Fruit fly (Drosophila melanogaster) whole organism, embryonic: Measurements from ENCODE around the gene CG6465.
A peak's percentile ranks its signal among the peaks of the same experiment; 100 is the strongest.

Experiments used
- ATbp ChIP-seq: fragments of 200-800 bp; sonication (Bioruptor generic); optimal IDR thresholded peaks from 2 replicates; lab custom pipeline; 2017; ENCODE audit warnings: missing biosample characterization, mild to moderate bottlenecking, missing genetic modification characterization, missing genetic modification reagents
- Ada2b ChIP-seq: fragments of 200-800 bp; sonication (Bioruptor generic); IDR thresholded peaks from 2 replicates; pipeline ENCODE4 v1.3.6; 2022; ENCODE audit warnings: missing biosample characterization, missing genetic modification characterization
- BEAF-32 ChIP-seq: fragments of 200-800 bp; sonication (Bioruptor generic); optimal IDR thresholded peaks from 3 replicates; lab custom pipeline; 2017; ENCODE audit warnings: missing biosample characterization, missing genetic modification characterization, mild to moderate bottlenecking, moderate library complexity, missing genetic modification reagents
- CG1024 ChIP-seq: fragments of 200-800 bp; sonication (Bioruptor generic); IDR thresholded peaks from 2 replicates; pipeline ENCODE4 v1.3.6; 2022; ENCODE audit warnings: missing biosample characterization, missing genetic modification characterization
- CG10274 ChIP-seq: fragments of 200-800 bp; sonication (Bioruptor generic); optimal IDR thresholded peaks from 3 replicates; lab custom pipeline; 2017; ENCODE audit warnings: missing biosample characterization, mild to moderate bottlenecking, missing genetic modification characterization
- CG10565 ChIP-seq: fragments of 200-800 bp; sonication (Bioruptor generic); optimal IDR thresholded peaks from 3 replicates; lab custom pipeline; 2016; ENCODE audit warnings: missing biosample characterization, mild to moderate bottlenecking, missing genetic modification characterization
- CG10959 ChIP-seq: fragments of 200-800 bp; sonication (Bioruptor generic); IDR thresholded peaks from 2 replicates; pipeline ENCODE4 v1.3.6; 2022; ENCODE audit warnings: missing biosample characterization, missing genetic modification characterization
- CG12744 ChIP-seq: fragments of 200-800 bp; sonication (Bioruptor generic); optimal IDR thresholded peaks from 2 replicates; lab custom pipeline; 2016; ENCODE audit warnings: missing biosample characterization, missing genetic modification characterization
- CG1647 ChIP-seq: fragments of 200-800 bp; sonication (Bioruptor generic); optimal IDR thresholded peaks from 3 replicates; lab custom pipeline; 2016; ENCODE audit warnings: missing biosample characterization, missing genetic modification characterization
- CG17328 ChIP-seq: fragments of 200-800 bp; sonication (Bioruptor generic); IDR thresholded peaks from 2 replicates; pipeline ENCODE4 v1.3.6; 2022; ENCODE audit warnings: missing biosample characterization, missing genetic modification characterization
- CG1832 ChIP-seq: fragments of 200-800 bp; sonication (Bioruptor generic); optimal IDR thresholded peaks from 2 replicates; lab custom pipeline; 2017; ENCODE audit warnings: missing biosample characterization, mild to moderate bottlenecking, missing genetic modification characterization, inconsistent platforms
- CG2120 ChIP-seq: fragments of 200-800 bp; sonication (Bioruptor generic); optimal IDR thresholded peaks from 3 replicates; lab custom pipeline; 2016; ENCODE audit warnings: missing biosample characterization, missing genetic modification characterization
- CG31365 ChIP-seq: fragments of 200-800 bp; sonication (Bioruptor generic); optimal IDR thresholded peaks from 2 replicates; lab custom pipeline; 2018; ENCODE audit warnings: missing biosample characterization, mild to moderate bottlenecking, missing genetic modification characterization
- CG42726 ChIP-seq: fragments of 200-800 bp; sonication (Bioruptor generic); IDR thresholded peaks from 2 replicates; pipeline ENCODE4 v1.3.6; 2022; ENCODE audit warnings: missing biosample characterization, missing genetic modification characterization; ENCODE audit not compliant: partially characterized antibody
- CG4282 ChIP-seq: fragments of 200-800 bp; sonication (Bioruptor generic); optimal IDR thresholded peaks from 2 replicates; lab custom pipeline; 2016; ENCODE audit warnings: missing biosample characterization, missing genetic modification characterization
- CG4328 ChIP-seq: fragments of 200-800 bp; sonication (Bioruptor generic); optimal IDR thresholded peaks from 3 replicates; lab custom pipeline; 2017; ENCODE audit warnings: missing biosample characterization, missing genetic modification reagents, missing genetic modification characterization
- CG6254 ChIP-seq: fragments of 200-800 bp; sonication (Bioruptor generic); optimal IDR thresholded peaks from 3 replicates; lab custom pipeline; 2017; ENCODE audit warnings: mild to moderate bottlenecking, missing biosample characterization, missing genetic modification reagents, missing genetic modification characterization
- CG6654 ChIP-seq: fragments of 200-800 bp; sonication (Bioruptor generic); optimal IDR thresholded peaks from 2 replicates; lab custom pipeline; 2017; ENCODE audit warnings: missing biosample characterization, mild to moderate bottlenecking, missing genetic modification characterization
- CG6689 ChIP-seq: fragments of 200-800 bp; sonication (Bioruptor generic); IDR thresholded peaks from 2 replicates; pipeline ENCODE4 v1.3.6; 2022; ENCODE audit warnings: missing biosample characterization, missing genetic modification characterization
- CG9609 ChIP-seq: fragments of 200-800 bp; sonication (Bioruptor generic); optimal IDR thresholded peaks from 3 replicates; lab custom pipeline; 2016; ENCODE audit warnings: missing biosample characterization, missing genetic modification characterization
- CHES-1-like ChIP-seq: fragments of 200-800 bp; sonication (Bioruptor generic); optimal IDR thresholded peaks from 2 replicates; lab custom pipeline; 2016; ENCODE audit warnings: missing biosample characterization, missing genetic modification characterization
- Med ChIP-seq: fragments of 200-800 bp; sonication (Bioruptor generic); peaks from one replicate; lab custom pipeline; 2016; ENCODE audit warnings: missing biosample characterization, missing genetic modification characterization, mild to moderate bottlenecking, inconsistent platforms, moderate library complexity
- Myb ChIP-seq: fragments of 200-800 bp; sonication (Bioruptor generic); optimal IDR thresholded peaks from 2 replicates; lab custom pipeline; 2016; ENCODE audit warnings: missing biosample characterization, missing genetic modification characterization
- NC2α ChIP-seq: fragments of 200-800 bp; sonication (Bioruptor generic); optimal IDR thresholded peaks from 2 replicates; lab custom pipeline; 2016; ENCODE audit warnings: missing biosample characterization, missing genetic modification characterization
- Oli ChIP-seq: fragments of 200-800 bp; sonication (Bioruptor generic); optimal IDR thresholded peaks from 2 replicates; lab custom pipeline; 2018; ENCODE audit warnings: missing biosample characterization, mild to moderate bottlenecking, missing genetic modification characterization, moderate library complexity
- Pdp1 ChIP-seq, 2 experiments: fragments of 200-800 bp; sonication (Bioruptor generic); optimal IDR thresholded peaks; 3 replicates each; lab custom pipeline; 2016; ENCODE audit warnings: missing biosample characterization in 2 of 2, missing genetic modification characterization in 2 of 2, mild to moderate bottlenecking in 1 of 2, moderate library complexity in 1 of 2
- Ravus ChIP-seq: fragments of 200-800 bp; sonication (Bioruptor generic); IDR thresholded peaks from 2 replicates; pipeline ENCODE4 v1.3.6; 2022; ENCODE audit warnings: missing biosample characterization, missing genetic modification characterization
- Sin3A ChIP-seq: fragments of >200 bp; optimal IDR thresholded peaks from 2 replicates; lab custom pipeline; 2018
- Spps ChIP-seq: fragments of 200-800 bp; sonication (Bioruptor generic); optimal IDR thresholded peaks from 2 replicates; lab custom pipeline; 2018; ENCODE audit warnings: missing biosample characterization, mild to moderate bottlenecking, missing genetic modification characterization
- Ssrp ChIP-seq: fragments of 200-800 bp; sonication (Bioruptor generic); optimal IDR thresholded peaks from 2 replicates; lab custom pipeline; 2018; ENCODE audit warnings: missing biosample characterization, mild to moderate bottlenecking, missing genetic modification characterization, moderate library complexity
- TFAM ChIP-seq: fragments of 200-800 bp; sonication (Bioruptor generic); optimal IDR thresholded peaks from 2 replicates; lab custom pipeline; 2017; ENCODE audit warnings: missing biosample characterization, missing genetic modification characterization, inconsistent platforms
- Usf ChIP-seq: fragments of 200-800 bp; sonication (Bioruptor generic); optimal IDR thresholded peaks from 2 replicates; lab custom pipeline; 2017; ENCODE audit warnings: missing genotype, missing biosample characterization, missing genetic modification characterization
- abd-A ChIP-seq: fragments of 200-800 bp; sonication (Bioruptor generic); optimal IDR thresholded peaks from 3 replicates; lab custom pipeline; 2019; ENCODE audit warnings: missing biosample characterization, mild to moderate bottlenecking, missing genetic modification characterization, moderate library complexity
- ato ChIP-seq: fragments of 200-800 bp; sonication (Bioruptor generic); IDR thresholded peaks from 2 replicates; pipeline ENCODE4 v1.3.6; 2022; ENCODE audit warnings: missing biosample characterization, missing genetic modification characterization; ENCODE audit not compliant: partially characterized antibody
- chm ChIP-seq: fragments of 200-800 bp; sonication (Bioruptor generic); IDR thresholded peaks from 2 replicates; pipeline ENCODE4 v1.3.6; 2022; ENCODE audit warnings: missing biosample characterization, missing genetic modification characterization
- chn ChIP-seq: fragments of 200-800 bp; sonication (Bioruptor generic); optimal IDR thresholded peaks from 2 replicates; lab custom pipeline; 2016; ENCODE audit warnings: missing biosample characterization, missing genetic modification characterization
- ci ChIP-seq: fragments of 200-800 bp; sonication (Bioruptor generic); IDR thresholded peaks from 3 replicates; pipeline ENCODE4 v1.3.6; 2022; ENCODE audit warnings: missing biosample characterization, missing genetic modification characterization
- danr ChIP-seq: fragments of 200-800 bp; sonication (Bioruptor generic); IDR thresholded peaks from 2 replicates; pipeline ENCODE4 v1.3.6; 2022; ENCODE audit warnings: missing biosample characterization, missing genetic modification characterization
- esg ChIP-seq: fragments of 200-800 bp; sonication (Bioruptor generic); conservative IDR thresholded peaks from 2 replicates; pipeline ENCODE4 v1.3.6; 2022; ENCODE audit warnings: missing biosample characterization, missing genetic modification characterization
- gem ChIP-seq: fragments of 200-800 bp; sonication (Bioruptor generic); optimal IDR thresholded peaks from 2 replicates; lab custom pipeline; 2019; ENCODE audit warnings: missing biosample characterization, mild to moderate bottlenecking, missing genetic modification characterization, moderate library complexity
- gro ChIP-seq: fragments of 200-800 bp; sonication (Bioruptor generic); optimal IDR thresholded peaks from 2 replicates; lab custom pipeline; 2016; ENCODE audit warnings: missing biosample characterization, missing genetic modification characterization
- insv ChIP-seq, 2 experiments: fragments of 200-800 bp; sonication (Bioruptor generic); optimal IDR thresholded peaks; 3 replicates each; lab custom pipeline; 2016 to 2018; ENCODE audit warnings: missing biosample characterization in 2 of 2, missing genetic modification characterization in 2 of 2
- lola ChIP-seq, 3 experiments: fragments of >200 bp in 2 of 3; fragments of 200-800 bp in 1 of 3; sonication (Bioruptor generic) in 1 of 3; optimal IDR thresholded peaks; 2 replicates each; lab custom pipeline; 2017 to 2019; ENCODE audit warnings: missing biosample characterization in 3 of 3, missing genetic modification characterization in 3 of 3, mild to moderate bottlenecking in 1 of 3, moderate library complexity in 1 of 3
- lov ChIP-seq, 2 experiments: fragments of 200-800 bp in 1 of 2; fragments of >200 bp in 1 of 2; sonication (Bioruptor generic) in 1 of 2; IDR thresholded peaks in 1 of 2; optimal IDR thresholded peaks in 1 of 2; 2 replicates in 1 of 2; 3 replicates in 1 of 2; pipeline versions ENCODE4 v1.3.6 to Lab custom; 2017 to 2022; ENCODE audit warnings: missing biosample characterization in 1 of 2, missing genetic modification characterization in 1 of 2
- maf-S ChIP-seq: fragments of 200-800 bp; sonication (Bioruptor generic); optimal IDR thresholded peaks from 2 replicates; lab custom pipeline; 2016; ENCODE audit warnings: missing biosample characterization, missing genetic modification characterization
- psq ChIP-seq: fragments of 200-800 bp; sonication (Bioruptor generic); optimal IDR thresholded peaks from 2 replicates; lab custom pipeline; 2017; ENCODE audit warnings: missing biosample characterization, missing genetic modification characterization
- pum ChIP-seq: fragments of 200-800 bp; sonication (Bioruptor generic); optimal IDR thresholded peaks from 2 replicates; lab custom pipeline; 2016; ENCODE audit warnings: missing biosample characterization, missing genetic modification characterization
- pzg ChIP-seq: fragments of 200-800 bp; sonication (Bioruptor generic); optimal IDR thresholded peaks from 3 replicates; lab custom pipeline; 2018; ENCODE audit warnings: missing biosample characterization, mild to moderate bottlenecking, missing genetic modification characterization, moderate library complexity
- trem ChIP-seq: fragments of 200-800 bp; optimal IDR thresholded peaks from 3 replicates; lab custom pipeline; 2019; ENCODE audit warnings: missing biosample characterization, mild to moderate bottlenecking, missing genetic modification characterization, moderate library complexity
- unpg ChIP-seq: fragments of 200-800 bp; sonication (Bioruptor generic); optimal IDR thresholded peaks from 3 replicates; lab custom pipeline; 2018; ENCODE audit warnings: missing biosample characterization, mild to moderate bottlenecking, missing genetic modification characterization, moderate library complexity

Gene CG6465

DNA sequence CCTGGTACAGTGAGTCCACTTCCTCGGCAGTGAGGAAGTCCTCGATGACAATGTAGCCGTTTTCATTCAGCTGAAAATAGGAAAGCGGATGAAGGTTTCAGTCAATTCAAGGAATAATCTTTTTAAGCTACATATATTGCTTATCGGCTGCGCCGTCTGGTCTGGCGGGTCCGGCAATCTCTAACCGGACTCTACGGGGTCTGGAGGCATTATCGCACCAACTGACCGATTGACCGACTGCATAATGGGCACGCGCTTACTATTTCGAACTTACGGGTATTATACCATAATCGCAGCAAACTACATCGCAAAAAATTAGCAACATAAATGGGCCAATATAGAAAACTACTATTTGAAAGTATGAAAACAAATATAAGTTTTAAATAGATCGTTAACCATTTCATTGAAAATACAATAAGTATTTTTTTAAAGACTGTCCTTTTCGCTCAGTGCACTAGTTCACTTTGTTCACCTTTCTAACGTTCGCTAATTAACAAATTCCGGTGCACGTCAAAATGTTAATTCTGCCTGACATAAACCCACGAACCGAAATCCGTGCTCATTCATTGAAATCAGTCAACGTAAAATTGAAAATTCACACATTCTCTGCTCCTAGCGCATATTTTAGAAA, 2.0 kb upstream of the CG6465 start (continued):
- TF ChIP-seq NC2α (GFP tag; lab: Kevin White, UChicago) = no peak
- no peak for TF ChIP-seq lov (optimal IDR thresholded peaks at IDR 0.05; lab: Kevin White, UChicago)
- TF ChIP-seq lov (GFP tag; IDR thresholded peaks at IDR 0.05; lab: Robert Waterston, UW) = no peak
- TF ChIP-seq CG12744 = no peak
- no peak for TF ChIP-seq psq (GFP tag; lab: Kevin White, UChicago)
- 0 out of 2 replicates have a peak, but pooled peaks have one; percentile 7 for TF ChIP-seq esg (GFP tag; lab: Robert Waterston, UW)
- TF ChIP-seq CG6654 (GFP tag; lab: Kevin White, UChicago) = no peak
- no peak for TF ChIP-seq CG10274
- no peak for TF ChIP-seq CG1024 (GFP tag; lab: Robert Waterston, UW)
- TF ChIP-seq chn (GFP tag; lab: Kevin White, UChicago) = no peak
- no peak for TF ChIP-seq pum (GFP tag; lab: Kevin White, UChicago)
- peak; percentile 51 for TF ChIP-seq gem (tag; lab: Kevin White, UChicago)
- no peak for TF ChIP-seq danr
- no peak for TF ChIP-seq CG42726 (GFP tag; lab: Robert Waterston, UW)
- no peak for TF ChIP-seq Usf (GFP tag; lab: Kevin White, UChicago)
- no peak for TF ChIP-seq maf-S (GFP tag; lab: Kevin White, UChicago)
- no peak for TF ChIP-seq CG6254 (GFP tag; lab: Kevin White, UChicago)
- no peak for TF ChIP-seq chm (GFP tag; lab: Robert Waterston, UW)
- TF ChIP-seq CG1832 (GFP tag; lab: Kevin White, UChicago) = no peak
- no peak for TF ChIP-seq CG10959 (GFP tag; lab: Robert Waterston, UW)
- peak; percentile 17 for TF ChIP-seq ATbp (GFP tag; lab: Kevin White, UChicago)
- TF ChIP-seq CG17328 (GFP tag; lab: Robert Waterston, UW) = peak; percentile 55
- peak; percentile 37 for TF ChIP-seq unpg (GFP tag; lab: Kevin White, UChicago)
- TF ChIP-seq gro (GFP tag; lab: Kevin White, UChicago) = no peak
- TF ChIP-seq Ada2b (GFP tag; lab: Robert Waterston, UW) = peak; percentile 38; the same call in 1 of the 2 replicates
- TF ChIP-seq TFAM (GFP tag; lab: Kevin White, UChicago) = no peak
- no peak for TF ChIP-seq CG4328 (GFP tag; lab: Kevin White, UChicago)
- no peak for TF ChIP-seq Ravus (GFP tag; lab: Robert Waterston, UW)
- no peak for TF ChIP-seq Spps (tag; lab: Kevin White, UChicago)
- TF ChIP-seq CG6689 (GFP tag; lab: Robert Waterston, UW) = no peak
- no peak for TF ChIP-seq CG9609 (GFP tag; lab: Kevin White, UChicago)
- no peak for TF ChIP-seq CG1647 (GFP tag; lab: Kevin White, UChicago)
- TF ChIP-seq Ssrp (tag; lab: Kevin White, UChicago) = no peak
- TF ChIP-seq CG31365 = no peak
- peak; percentile 57 for TF ChIP-seq Med (GFP tag; lab: Kevin White, UChicago)
- peak in 1 of 2 experiments; percentile 67 for TF ChIP-seq Pdp1 (GFP tag; optimal IDR thresholded peaks at IDR 0.05; lab: Kevin White, UChicago)
- 0 out of 3 replicates have a peak, but pooled peaks have one; percentile 26 for TF ChIP-seq ci (GFP tag; lab: Robert Waterston, UW)
- no peak for TF ChIP-seq Sin3A
- no peak for TF ChIP-seq BEAF-32
- no peak for TF ChIP-seq trem (tag; lab: Kevin White, UChicago)
- no peak for TF ChIP-seq abd-A (tag; lab: Kevin White, UChicago)
- TF ChIP-seq CHES-1-like (GFP tag; lab: Kevin White, UChicago) = no peak
- TF ChIP-seq pzg (GFP tag; lab: Kevin White, UChicago) = no peak
- no peak for TF ChIP-seq Myb (GFP tag; lab: Kevin White, UChicago)
- no peak for TF ChIP-seq lola (GFP tag; optimal IDR thresholded peaks at IDR 0.05; lab: Kevin White, UChicago)
- no peak for TF ChIP-seq ato (GFP tag; lab: Robert Waterston, UW)
- TF ChIP-seq insv (GFP tag; optimal IDR thresholded peaks at IDR 0.05; lab: Kevin White, UChicago) = no peak
- peak; percentile 22 for TF ChIP-seq Oli (tag; lab: Kevin White, UChicago)
- no peak for TF ChIP-seq CG10565
- TF ChIP-seq CG4282 (GFP tag; lab: Kevin White, UChicago) = no peak
- TF ChIP-seq CG2120 (GFP tag; lab: Kevin White, UChicago) = peak; percentile 31
